Fruit fly (Drosophila melanogaster) whole organism, wandering third instar larva: ENCODE data around the gene ND-ASHI.

Experiments used
- Abd-B ChIP-seq: fragments of >200 bp; optimal IDR thresholded peaks from 2 replicates; lab custom pipeline; 2017; ENCODE audit warnings: missing biosample characterization, missing genetic modification characterization
- CrebA ChIP-seq: fragments of 200-800 bp; sonication (Bioruptor generic); optimal IDR thresholded peaks from 2 replicates; lab custom pipeline; 2016; ENCODE audit warnings: missing biosample characterization, mild to moderate bottlenecking, missing genetic modification characterization, borderline replicate concordance
- Dif ChIP-seq: fragments of 200-275, 200-300 bp; sonication (Bioruptor generic); optimal IDR thresholded peaks from 2 replicates; lab custom pipeline; 2018; ENCODE audit warnings: missing biosample characterization, missing genetic modification characterization; ENCODE audit not compliant: partially characterized antibody
- GATAd ChIP-seq: sonication (Bioruptor generic); optimal IDR thresholded peaks from 2 replicates; lab custom pipeline; 2016; ENCODE audit warnings: missing biosample characterization, missing genetic modification characterization
- HLH106 ChIP-seq: fragments of 200-800 bp; optimal IDR thresholded peaks from 3 replicates; lab custom pipeline; 2019; ENCODE audit warnings: missing biosample characterization, mild to moderate bottlenecking, missing genetic modification characterization, moderate library complexity
- Hr78 ChIP-seq: fragments of >200 bp; optimal IDR thresholded peaks from 2 replicates; lab custom pipeline; 2017; ENCODE audit warnings: missing biosample characterization, missing genetic modification characterization
- Hr83 ChIP-seq: fragments of 200-300 bp; sonication (Bioruptor generic); optimal IDR thresholded peaks from 2 replicates; lab custom pipeline; 2016; ENCODE audit warnings: missing biosample characterization, mild to moderate bottlenecking, missing genetic modification characterization, moderate library complexity; ENCODE audit not compliant: poor library complexity, severe bottlenecking
- Jra ChIP-seq: sonication (Bioruptor generic); optimal IDR thresholded peaks from 2 replicates; lab custom pipeline; 2016; ENCODE audit warnings: missing biosample characterization, missing genetic modification characterization
- Myc ChIP-seq: fragments of >200 bp; optimal IDR thresholded peaks from 2 replicates; lab custom pipeline; 2017
- Rel ChIP-seq, 2 experiments: fragments of 200-800 bp; sonication (Bioruptor generic) in 1 of 2; optimal IDR thresholded peaks; 2 replicates in 1 of 2; 3 replicates in 1 of 2; lab custom pipeline; 2016 to 2019; ENCODE audit warnings: mild to moderate bottlenecking in 2 of 2, missing biosample characterization in 2 of 2, missing genetic modification characterization in 2 of 2, moderate library complexity in 1 of 2
- Vsx2 ChIP-seq: fragments of 200-300, 225-300 bp; sonication (Bioruptor generic); optimal IDR thresholded peaks from 2 replicates; lab custom pipeline; 2018; ENCODE audit warnings: missing biosample characterization, missing genetic modification characterization; ENCODE audit not compliant: partially characterized antibody
- br ChIP-seq: fragments of 200-800 bp; sonication (Bioruptor generic); optimal IDR thresholded peaks from 2 replicates; lab custom pipeline; 2016; ENCODE audit warnings: missing biosample characterization, missing genetic modification characterization
- brk ChIP-seq: fragments of 200-800 bp; sonication (Bioruptor generic); optimal IDR thresholded peaks from 2 replicates; lab custom pipeline; 2016; ENCODE audit warnings: missing biosample characterization, mild to moderate bottlenecking, missing genetic modification characterization
- dl ChIP-seq, 2 experiments: fragments of 175-275, 200-275 bp in 1 of 2; fragments of 200-275 bp in 1 of 2; sonication (Bioruptor generic); optimal IDR thresholded peaks; lab custom pipeline; 2018; ENCODE audit warnings: mild to moderate bottlenecking in 2 of 2, missing biosample characterization in 2 of 2, missing genetic modification characterization in 2 of 2, moderate library complexity in 2 of 2; ENCODE audit not compliant: partially characterized antibody in 2 of 2, insufficient read depth in 1 of 2
- dmrt93B ChIP-seq: fragments of 200-800 bp; sonication (Bioruptor generic); optimal IDR thresholded peaks from 2 replicates; lab custom pipeline; 2018; ENCODE audit warnings: missing biosample characterization, mild to moderate bottlenecking, missing genetic modification characterization
- dsf ChIP-seq: sonication (Bioruptor generic); optimal IDR thresholded peaks from 2 replicates; lab custom pipeline; 2016; ENCODE audit warnings: missing biosample characterization, missing genetic modification characterization, borderline replicate concordance
- ey ChIP-seq: fragments of 200-800 bp; sonication (Bioruptor generic); optimal IDR thresholded peaks from 2 replicates; lab custom pipeline; 2016; ENCODE audit warnings: missing biosample characterization, missing genetic modification characterization
- foxo ChIP-seq, 2 experiments: fragments of 200-800 bp; sonication (Bioruptor generic); optimal IDR thresholded peaks; 2 replicates in 1 of 2; 3 replicates in 1 of 2; lab custom pipeline; 2016 to 2017; ENCODE audit warnings: missing biosample characterization in 2 of 2, missing genetic modification characterization in 2 of 2
- fru ChIP-seq: fragments of 200-800 bp; sonication (Bioruptor generic); optimal IDR thresholded peaks from 3 replicates; lab custom pipeline; 2016; ENCODE audit warnings: missing biosample characterization, mild to moderate bottlenecking, missing genetic modification characterization
- h ChIP-seq: fragments of 200-800 bp; sonication (Bioruptor generic); optimal IDR thresholded peaks from 3 replicates; lab custom pipeline; 2016; ENCODE audit warnings: missing biosample characterization, mild to moderate bottlenecking, missing genetic modification characterization
- jim ChIP-seq: fragments of 175-275, 200-325 bp; sonication (Bioruptor generic); optimal IDR thresholded peaks from 2 replicates; lab custom pipeline; 2016; ENCODE audit warnings: missing biosample characterization, mild to moderate bottlenecking, missing genetic modification characterization
- lola ChIP-seq: fragments of >200 bp; optimal IDR thresholded peaks from 2 replicates; lab custom pipeline; 2017; ENCODE audit warnings: missing biosample characterization, missing genetic modification characterization
- pan ChIP-seq: fragments of >200 bp; optimal IDR thresholded peaks from 2 replicates; lab custom pipeline; 2017
- rgr ChIP-seq: fragments of 200-800 bp; sonication (Bioruptor generic); optimal IDR thresholded peaks from 3 replicates; lab custom pipeline; 2016; ENCODE audit warnings: missing biosample characterization, mild to moderate bottlenecking, missing genetic modification characterization
- sage ChIP-seq: fragments of 200-800 bp; sonication (Bioruptor generic); optimal IDR thresholded peaks from 2 replicates; lab custom pipeline; 2016; ENCODE audit warnings: missing biosample characterization, mild to moderate bottlenecking, missing genetic modification characterization
- sv ChIP-seq: fragments of 200-800 bp; sonication (Bioruptor generic); optimal IDR thresholded peaks from 3 replicates; lab custom pipeline; 2016; ENCODE audit warnings: missing biosample characterization, missing genetic modification characterization
- tai ChIP-seq: sonication (Bioruptor generic); optimal IDR thresholded peaks from 2 replicates; lab custom pipeline; 2016; ENCODE audit warnings: missing biosample characterization, missing genetic modification characterization
- woc ChIP-seq: sonication (Bioruptor generic); optimal IDR thresholded peaks from 2 replicates; lab custom pipeline; 2016; ENCODE audit warnings: missing biosample characterization, mild to moderate bottlenecking, missing genetic modification characterization

The ND-ASHI gene

DNA sequence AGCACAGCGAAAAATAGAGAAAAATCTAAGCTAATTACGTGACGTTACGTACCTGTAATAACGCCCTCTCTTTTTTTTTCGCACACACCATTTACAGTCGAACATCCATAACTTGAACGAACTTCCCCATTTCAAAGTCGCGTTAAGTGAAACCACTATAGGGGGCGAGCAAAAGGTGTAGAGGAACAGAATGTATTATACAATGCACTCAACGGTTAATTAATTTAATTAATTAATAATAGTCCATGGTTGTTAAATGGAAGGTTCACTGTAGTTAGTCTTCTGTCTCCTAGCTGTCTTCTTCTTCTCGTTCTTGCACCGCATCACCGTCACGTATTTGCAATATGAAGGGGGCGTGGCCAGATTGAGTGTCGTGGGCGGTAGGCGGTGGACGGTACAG, 37.3 kb downstream of the ND-ASHI start:
- TF ChIP-seq Hr83 (GFP tag; lab: Kevin White, UChicago) (no peak), lola (no peak), h (GFP tag; lab: Kevin White, UChicago) (peak; percentile 7), Hr78 (GFP tag; lab: Kevin White, UChicago) (no peak), dsf (no peak), Myc (no peak), Jra (no peak), woc (GFP tag; lab: Kevin White, UChicago) (no peak), pan (lab: Kevin White, UChicago) (no peak), sage (no peak), fru (GFP tag; lab: Kevin White, UChicago) (peak; percentile 38), sv (GFP tag; lab: Kevin White, UChicago) (no peak), CrebA (no peak), tai (GFP tag; lab: Kevin White, UChicago) (no peak), Dif (GFP tag; lab: Kevin White, UChicago) (no peak), brk (GFP tag; lab: Kevin White, UChicago) (no peak), dl (GFP tag; optimal IDR thresholded peaks at IDR 0.05; lab: Kevin White, UChicago; ENCODE audit: insufficient read depth in 1 of 2, partially characterized antibody in 2 of 2) (no peak), dmrt93B (GFP tag; lab: Kevin White, UChicago) (no peak), jim (GFP tag; lab: Kevin White, UChicago) (no peak), rgr (GFP tag; lab: Kevin White, UChicago) (no peak), Vsx2 (GFP tag; lab: Kevin White, UChicago) (no peak), GATAd (GFP tag; lab: Kevin White, UChicago) (no peak), foxo (GFP tag; optimal IDR thresholded peaks at IDR 0.05; lab: Kevin White, UChicago) (peak in 1 of 2 experiments; percentile 56), ey (peak; percentile 39), br (GFP tag; lab: Kevin White, UChicago) (no peak), Rel (GFP tag; optimal IDR thresholded peaks at IDR 0.05; lab: Kevin White, UChicago) (no peak), Rel (tag; optimal IDR thresholded peaks at IDR 0.05; lab: Kevin White, UChicago) (no peak), Abd-B (GFP tag; lab: Kevin White, UChicago) (no peak)

DNA sequence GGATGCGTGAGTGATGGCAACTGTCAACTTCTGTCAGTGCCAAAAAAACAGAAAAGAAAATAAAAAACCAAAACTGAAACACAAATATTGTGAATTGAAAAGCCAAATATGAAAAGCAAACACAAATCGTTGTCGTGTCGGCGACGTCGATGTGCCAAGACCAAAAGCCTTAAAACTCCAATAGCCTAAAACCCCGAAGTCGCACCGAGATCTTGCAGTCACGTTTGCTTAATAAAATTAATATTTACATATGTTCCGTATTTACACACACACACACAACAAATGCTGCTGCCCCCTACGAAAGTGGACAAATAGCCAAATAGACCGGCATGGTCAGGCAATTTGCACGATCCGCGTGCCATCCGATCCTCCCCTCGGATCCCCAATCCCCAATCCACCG, 40.8 kb downstream of the ND-ASHI start:
- TF ChIP-seq HLH106 (tag; lab: Kevin White, UChicago) (no peak), Hr78 (GFP tag; lab: Kevin White, UChicago) (no peak), dl (GFP tag; optimal IDR thresholded peaks at IDR 0.05; lab: Kevin White, UChicago; ENCODE audit: insufficient read depth in 1 of 2, partially characterized antibody in 2 of 2) (no peak), woc (GFP tag; lab: Kevin White, UChicago) (no peak)

DNA sequence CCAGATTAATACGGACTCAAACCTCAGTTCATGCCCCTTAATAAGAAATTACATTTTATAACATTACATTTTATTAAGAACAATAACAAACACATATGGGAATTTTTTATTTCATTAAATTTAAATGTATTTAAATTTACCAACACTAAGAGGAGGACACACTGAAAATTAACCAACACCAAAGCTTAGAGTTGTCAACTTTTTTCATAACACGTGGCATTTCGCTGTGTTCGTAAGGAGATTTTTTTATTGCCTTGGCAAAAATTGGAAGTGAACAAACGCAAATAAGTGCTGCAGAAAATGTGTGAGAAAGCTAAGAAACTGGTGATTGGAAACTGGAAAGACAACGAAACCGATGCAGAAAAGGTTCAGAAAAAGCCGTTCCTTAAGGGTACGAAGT, 45.3 kb downstream of the ND-ASHI start, which contains the start of gene CG14443:
Gene CG14443, plus strand, starts transcription at position 301 of the 400 bp plus-strand sequence.
- TF ChIP-seq Abd-B (GFP tag; lab: Kevin White, UChicago) (no peak), Vsx2 (GFP tag; lab: Kevin White, UChicago) (no peak), sv (GFP tag; lab: Kevin White, UChicago) (no peak)

DNA sequence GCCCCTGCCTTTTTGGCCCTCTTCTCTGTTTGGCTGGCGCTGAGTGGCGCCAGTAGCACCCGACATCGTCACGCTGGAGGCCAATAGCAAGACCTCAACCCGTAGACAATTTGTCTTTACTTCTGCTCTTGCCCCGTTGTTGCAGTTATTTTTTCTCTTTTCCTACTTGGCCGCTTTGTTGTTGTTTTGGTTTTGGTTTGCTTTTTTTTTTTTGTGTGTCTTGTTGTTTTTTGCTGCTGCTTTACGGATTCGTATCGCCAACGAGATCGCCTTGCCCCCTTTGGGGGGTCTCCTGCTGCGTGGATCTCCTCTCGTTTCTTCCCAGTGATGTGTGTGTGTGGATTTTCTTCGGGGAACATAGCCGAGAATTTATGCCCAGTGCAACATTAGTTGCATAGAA, 47.0 kb downstream of the ND-ASHI start:
- TF ChIP-seq brk (GFP tag; lab: Kevin White, UChicago) (no peak), CrebA (no peak)
